Worm (Caenorhabditis elegans): ENCODE data around the gene T13C5.10.
A peak's percentile ranks its signal among the peaks of the same experiment; 100 is the strongest.

The T13C5.10 gene

ce11 chrX:6205325-6205724 lies 17.4 kb downstream of the T13C5.10 start:
- no peak for TF ChIP-seq elt-1 (tag; optimal IDR thresholded peaks at IDR 0.05)

DNA sequence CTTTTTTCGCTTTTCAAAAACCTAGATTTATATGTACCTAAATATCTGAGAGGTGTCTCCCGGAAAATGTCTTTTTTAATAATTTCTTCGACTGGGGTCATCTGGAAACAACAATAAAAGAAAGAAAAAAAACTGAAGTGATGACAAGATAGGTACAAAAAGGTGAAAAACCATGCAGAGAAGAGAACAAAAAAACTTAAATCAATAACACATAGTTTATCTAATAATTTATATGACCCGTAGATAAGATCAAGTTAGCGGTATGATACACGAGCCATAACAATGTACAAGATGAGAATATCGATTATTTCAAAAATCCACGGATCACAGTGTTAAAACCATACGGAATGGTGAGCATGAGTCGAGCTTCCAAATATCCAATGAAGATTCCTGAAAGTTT lies 18.4 kb downstream of the T13C5.10 start, which contains the start of gene mtp-18:
Gene mtp-18 (minus strand): TSS at position 101 of the 400 bp plus-strand sequence.
- TF ChIP-seq F13H6.1 (tag; optimal IDR thresholded peaks at IDR 0.05) (no peak), ceh-16 (tag; optimal IDR thresholded peaks at IDR 0.05) (no peak), mab-5 (tag; optimal IDR thresholded peaks at IDR 0.05) (no peak), elt-3 (tag; optimal IDR thresholded peaks at IDR 0.05) (no peak), C34F6.9 (tag; optimal IDR thresholded peaks at IDR 0.05) (no peak), nhr-6 (tag; optimal IDR thresholded peaks at IDR 0.05) (no peak), lsy-2 (tag; optimal IDR thresholded peaks at IDR 0.05) (no peak), ztf-1 (GFP tag; conservative IDR thresholded peaks at IDR 0.05) (no peak), ceh-82 (tag; optimal IDR thresholded peaks at IDR 0.05) (no peak), nhr-10 (tag; optimal IDR thresholded peaks at IDR 0.05) (no peak)

DNA sequence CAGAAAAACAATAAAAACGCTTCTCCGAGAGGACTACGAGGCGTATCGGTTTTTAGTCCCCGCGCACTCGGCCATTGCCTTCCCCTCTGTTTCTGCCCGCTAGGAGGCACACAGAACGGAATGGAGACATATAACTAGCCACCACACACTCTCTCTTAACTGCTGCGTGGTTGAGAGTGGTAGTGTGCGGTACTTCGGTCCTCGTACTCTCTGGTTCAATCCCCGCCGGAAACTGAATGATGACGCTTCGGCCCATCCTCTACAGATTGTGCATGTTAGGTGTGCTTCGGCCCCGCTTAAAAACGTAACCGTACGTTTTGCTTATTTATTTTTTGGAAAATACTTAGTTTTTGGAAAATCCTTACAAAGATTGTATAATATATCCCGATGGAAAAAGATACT lies 19.7 kb downstream of the T13C5.10 start, which contains the start of gene T13C5.6:
Gene T13C5.6 (minus strand): TSS at position 1 of the 402 bp plus-strand sequence.
- TF ChIP-seq ceh-16 (tag; optimal IDR thresholded peaks at IDR 0.05) = peak; percentile 53
- no peak for TF ChIP-seq peb-1 (tag; optimal IDR thresholded peaks at IDR 0.05)
- TF ChIP-seq sem-4 (tag; optimal IDR thresholded peaks at IDR 0.05) = peak; percentile 90
- TF ChIP-seq nhr-6 (tag; optimal IDR thresholded peaks at IDR 0.05) = peak; percentile 69
- TF ChIP-seq unc-39 (tag; optimal IDR thresholded peaks at IDR 0.05) = no peak
- peak; percentile 68 to 85 for TF ChIP-seq lsy-2 (tag; optimal IDR thresholded peaks at IDR 0.05)
- TF ChIP-seq F13H6.1 (tag; optimal IDR thresholded peaks at IDR 0.05) = peak; percentile 87
- peak; percentile 75 for TF ChIP-seq zag-1 (tag; optimal IDR thresholded peaks at IDR 0.05)
- TF ChIP-seq nhr-11 (tag; optimal IDR thresholded peaks at IDR 0.05) = peak; percentile 30
- peak; percentile 90 for TF ChIP-seq egl-27 (tag; optimal IDR thresholded peaks at IDR 0.05)
- no peak for TF ChIP-seq ceh-82 (tag; optimal IDR thresholded peaks at IDR 0.05)
- TF ChIP-seq aly-2 (tag; optimal IDR thresholded peaks at IDR 0.05) = no peak
- TF ChIP-seq crh-2 (tag; optimal IDR thresholded peaks at IDR 0.05) = peak; percentile 91
- TF ChIP-seq ZK546.5 (tag; optimal IDR thresholded peaks at IDR 0.05) = no peak
- peak; percentile 10 for TF ChIP-seq ztf-11 (tag; optimal IDR thresholded peaks at IDR 0.05)
- TF ChIP-seq sma-3 (GFP tag; optimal IDR thresholded peaks at IDR 0.05) = peak; percentile 93
- peak; percentile 93 for TF ChIP-seq Y55F3AM.14 (GFP tag; optimal IDR thresholded peaks at IDR 0.05)
- peak; percentile 10 for TF ChIP-seq snpc-4 (tag; optimal IDR thresholded peaks at IDR 0.05)
- no peak for TF ChIP-seq nhr-237 (tag; optimal IDR thresholded peaks at IDR 0.05)
- peak; percentile 25 for TF ChIP-seq unc-62 (GFP tag; optimal IDR thresholded peaks at IDR 0.05)
- TF ChIP-seq skn-1 (tag; optimal IDR thresholded peaks at IDR 0.05) = peak; percentile 70
- TF ChIP-seq sma-9 (GFP tag; optimal IDR thresholded peaks at IDR 0.05) = peak; percentile 89
- no peak for TF ChIP-seq sma-9 (tag; optimal IDR thresholded peaks at IDR 0.05)
- peak; percentile 90 for TF ChIP-seq fos-1 (tag; optimal IDR thresholded peaks at IDR 0.05)
- peak; percentile 63 for TF ChIP-seq mab-5 (tag; optimal IDR thresholded peaks at IDR 0.05)
- peak; percentile 75 for TF ChIP-seq nhr-25 (tag; optimal IDR thresholded peaks at IDR 0.05)
- no peak for TF ChIP-seq elt-1 (tag; optimal IDR thresholded peaks at IDR 0.05)
- TF ChIP-seq nhr-129 (tag; optimal IDR thresholded peaks at IDR 0.05) = peak; percentile 95
- TF ChIP-seq nhr-77 (tag; optimal IDR thresholded peaks at IDR 0.05) = no peak
- TF ChIP-seq ztf-1 (GFP tag; conservative IDR thresholded peaks at IDR 0.05) = no peak
- TF ChIP-seq nhr-10 (tag; optimal IDR thresholded peaks at IDR 0.05) = peak; percentile 59
- peak; percentile 91 for TF ChIP-seq nhr-21 (tag; optimal IDR thresholded peaks at IDR 0.05)
- peak; percentile 91 for TF ChIP-seq unc-55 (GFP tag; optimal IDR thresholded peaks at IDR 0.05)
- TF ChIP-seq elt-3 (tag; optimal IDR thresholded peaks at IDR 0.05) = no peak
- TF ChIP-seq C34F6.9 (tag; optimal IDR thresholded peaks at IDR 0.05) = peak; percentile 84
- TF ChIP-seq dmd-4 (tag; optimal IDR thresholded peaks at IDR 0.05) = no peak
- peak; percentile 66 for TF ChIP-seq gmeb-1 (tag; optimal IDR thresholded peaks at IDR 0.05)
- peak; percentile 72 for TF ChIP-seq ztf-4 (tag; optimal IDR thresholded peaks at IDR 0.05)
- no peak for TF ChIP-seq ama-1 (optimal IDR thresholded peaks at IDR 0.05)
- no peak for TF ChIP-seq R02D3.7 (tag; optimal IDR thresholded peaks at IDR 0.05)
- TF ChIP-seq blmp-1 (tag; optimal IDR thresholded peaks at IDR 0.05; ENCODE audit: insufficient read depth) = no peak
- TF ChIP-seq lin-11 (tag; optimal IDR thresholded peaks at IDR 0.05) = peak; percentile 95
- TF ChIP-seq mdl-1 (tag; optimal IDR thresholded peaks at IDR 0.05) = peak; percentile 32 to 60
- peak; percentile 89 for TF ChIP-seq lin-13 (GFP tag; optimal IDR thresholded peaks at IDR 0.05)
- no peak for TF ChIP-seq mbf-1 (tag; optimal IDR thresholded peaks at IDR 0.05)
- TF ChIP-seq alr-1 (tag; optimal IDR thresholded peaks at IDR 0.05) = no peak
- TF ChIP-seq lin-39 (tag; optimal IDR thresholded peaks at IDR 0.05) = no peak
- TF ChIP-seq nhr-12 (tag; optimal IDR thresholded peaks at IDR 0.05) = no peak
- no peak for TF ChIP-seq nhr-23 (tag; optimal IDR thresholded peaks at IDR 0.05)

All from whole organism, L2 larva.